Fruit fly (Drosophila melanogaster): ENCODE data around the gene Idgf1.

DNA sequence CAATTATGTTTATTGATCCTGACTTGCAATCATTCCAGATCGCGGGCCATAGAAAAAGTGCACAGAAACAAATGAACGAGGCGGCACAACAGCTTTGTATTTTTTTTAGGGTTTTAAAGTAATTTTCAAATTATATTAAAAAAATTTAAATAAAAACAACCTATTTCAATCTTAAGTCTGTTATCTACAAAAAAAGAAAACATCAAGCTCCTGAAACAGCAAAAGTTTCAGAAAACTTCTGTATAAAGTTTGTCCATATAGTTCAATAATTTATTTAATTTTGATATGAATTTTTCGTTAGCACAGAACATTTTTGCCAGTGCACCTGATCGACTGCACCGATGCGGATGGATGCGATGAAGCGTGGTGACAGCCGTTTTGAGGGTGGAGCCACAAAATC lies 24.7 kb downstream of the Idgf1 start:
- TF ChIP-seq psq (optimal IDR thresholded peaks at IDR 0.05) (no peak), h (optimal IDR thresholded peaks at IDR 0.05) (no peak), insv (optimal IDR thresholded peaks at IDR 0.05) (no peak), Myc (optimal IDR thresholded peaks at IDR 0.05) (no peak), ttk (optimal IDR thresholded peaks at IDR 0.05) (no peak)
